Worm (Caenorhabditis elegans) whole organism, young adult: ENCODE data around the gene C36C9.12.
"Not testable (repeated sequence)": the region's sequence is repeated elsewhere in the genome, so short reads cannot be mapped to it uniquely, and the experiment has no call there.

Experiments
- F57C9.4 ChIP-seq: sonication (generic microtip); optimal IDR thresholded peaks from 2 replicates; lab custom pipeline; 2017; ENCODE audit warnings: mild to moderate bottlenecking, missing genetic modification characterization, missing compliant biosample characterization
- dox-1 ChIP-seq: fragments of 200-800 bp; sonication (Bioruptor generic); IDR thresholded peaks from 2 replicates; pipeline ENCODE4 v1.3.6; 2022; ENCODE audit warnings: missing genetic modification reagents, missing genetic modification characterization, missing compliant biosample characterization
- mxl-1 ChIP-seq: sonication (generic microtip); optimal IDR thresholded peaks from 2 replicates; lab custom pipeline; 2016; ENCODE audit warnings: missing genetic modification characterization, missing compliant biosample characterization
- rcor-1 ChIP-seq: fragments of 200-800 bp; sonication (Bioruptor generic); IDR thresholded peaks from 2 replicates; pipeline ENCODE4 v1.3.6; 2022; ENCODE audit warnings: missing genetic modification reagents, missing genetic modification characterization, missing compliant biosample characterization
- snpc-4 ChIP-seq, 5 experiments: fragments of 150-350 bp in 1 of 5; sonication (generic microtip) in 4 of 5; optimal IDR thresholded peaks; 2 replicates each; lab custom pipeline; 2014 to 2018; ENCODE audit warnings: missing genetic modification characterization in 5 of 5, missing biosample characterization in 3 of 5, antibody characterized with exemption in 2 of 5, mild to moderate bottlenecking in 2 of 5, missing compliant biosample characterization in 2 of 5, missing genotype in 2 of 5, moderate library complexity in 2 of 5, missing genetic modification reagents in 1 of 5

- not testable (repeated sequence) for TF ChIP-seq snpc-4 (GFP tag; optimal IDR thresholded peaks at IDR 0.05; lab: Kevin White, UChicago); snpc-4 (tag; optimal IDR thresholded peaks at IDR 0.05; lab: Kevin White, UChicago); rcor-1 (GFP tag; lab: Robert Waterston, UW); mxl-1 (tag; lab: Kevin White, UChicago); F57C9.4 (tag; lab: Kevin White, UChicago); dox-1 (GFP tag; lab: Robert Waterston, UW)
Measured at ce11 chrX:1690894-1691293, 998 bp upstream of the C36C9.12 start, which contains the start of gene C36C9.6.
